Worm (Caenorhabditis elegans) whole organism, mixed stage, embryonic: ENCODE results near the gene Y51A2B.5.

Experiments
- M03D4.4 ChIP-seq: sonication (generic microtip); optimal IDR thresholded peaks from 2 replicates; lab custom pipeline; 2017; ENCODE audit warnings: mild to moderate bottlenecking, missing genetic modification characterization, missing compliant biosample characterization
- bed-3 ChIP-seq: fragments of 200-800 bp; sonication (Bioruptor generic); optimal IDR thresholded peaks from 3 replicates; lab custom pipeline; 2018; ENCODE audit warnings: mild to moderate bottlenecking, missing genetic modification characterization, moderate library complexity, missing compliant biosample characterization
- blmp-1 ChIP-seq: fragments of 150-350 bp; optimal IDR thresholded peaks from 2 replicates; lab custom pipeline; 2014; ENCODE audit warnings: missing biosample characterization, missing genetic modification characterization
- ceh-43 ChIP-seq: fragments of 200-800 bp; sonication (Bioruptor generic); optimal IDR thresholded peaks from 2 replicates; lab custom pipeline; 2018; ENCODE audit warnings: mild to moderate bottlenecking, missing genetic modification characterization, moderate library complexity, missing compliant biosample characterization
- ceh-83 ChIP-seq: fragments of 200-800 bp; sonication (Bioruptor generic); optimal IDR thresholded peaks from 2 replicates; lab custom pipeline; 2018; ENCODE audit warnings: mild to moderate bottlenecking, missing genetic modification characterization, missing compliant biosample characterization
- ces-1 ChIP-seq: fragments of 150-350 bp; optimal IDR thresholded peaks from 2 replicates; lab custom pipeline; 2014; ENCODE audit warnings: missing biosample characterization, missing genetic modification reagents, missing genetic modification characterization
- drap-1 ChIP-seq: fragments of 200-800 bp; sonication (Bioruptor generic); optimal IDR thresholded peaks from 3 replicates; lab custom pipeline; 2018; ENCODE audit warnings: mild to moderate bottlenecking, missing genetic modification characterization, missing compliant biosample characterization
- elt-1 ChIP-seq: sonication (generic microtip); optimal IDR thresholded peaks from 2 replicates; lab custom pipeline; 2017; ENCODE audit warnings: missing genetic modification characterization, mild to moderate bottlenecking, missing compliant biosample characterization, antibody characterized with exemption, moderate library complexity, borderline replicate concordance; ENCODE audit not compliant: insufficient read depth
- elt-3 ChIP-seq: fragments of 150-350 bp; optimal IDR thresholded peaks from 2 replicates; lab custom pipeline; 2014; ENCODE audit warnings: missing biosample characterization, missing genetic modification characterization
- flh-1 ChIP-seq: fragments of 200-800 bp; sonication (Bioruptor generic); optimal IDR thresholded peaks from 2 replicates; lab custom pipeline; 2018; ENCODE audit warnings: mild to moderate bottlenecking, missing genetic modification characterization, moderate library complexity, missing compliant biosample characterization
- ham-2 ChIP-seq: fragments of 200-800 bp; sonication (Bioruptor generic); optimal IDR thresholded peaks from 2 replicates; lab custom pipeline; 2018; ENCODE audit warnings: mild to moderate bottlenecking, missing genetic modification characterization, missing compliant biosample characterization
- hlh-1 ChIP-seq: fragments of 150-350 bp; optimal IDR thresholded peaks from 2 replicates; lab custom pipeline; 2014; ENCODE audit warnings: missing biosample characterization, missing genetic modification reagents, missing genetic modification characterization
- lin-13 ChIP-seq: fragments of 150-350 bp; optimal IDR thresholded peaks from 2 replicates; lab custom pipeline; 2014; ENCODE audit warnings: missing biosample characterization, missing genetic modification characterization
- lsy-2 ChIP-seq: fragments of 150-350 bp; optimal IDR thresholded peaks from 2 replicates; lab custom pipeline; 2014; ENCODE audit warnings: missing biosample characterization, missing genetic modification characterization
- mab-5 ChIP-seq: fragments of 150-350 bp; optimal IDR thresholded peaks from 2 replicates; lab custom pipeline; 2014; ENCODE audit warnings: missing biosample characterization, missing genetic modification characterization
- mep-1 ChIP-seq: fragments of 150-350 bp; optimal IDR thresholded peaks from 2 replicates; lab custom pipeline; 2017; ENCODE audit warnings: missing biosample characterization, missing genetic modification reagents, missing genetic modification characterization, inconsistent platforms
- mls-2 ChIP-seq: sonication (generic microtip); optimal IDR thresholded peaks from 2 replicates; lab custom pipeline; 2016; ENCODE audit warnings: mild to moderate bottlenecking, missing genetic modification characterization, moderate library complexity, missing compliant biosample characterization
- nhr-12 ChIP-seq: fragments of 150-350 bp; optimal IDR thresholded peaks from 2 replicates; lab custom pipeline; 2014; ENCODE audit warnings: missing biosample characterization, missing genetic modification characterization
- nhr-2 ChIP-seq: fragments of 150-350 bp; optimal IDR thresholded peaks from 2 replicates; lab custom pipeline; 2014; ENCODE audit warnings: missing biosample characterization, missing genetic modification characterization
- nhr-237 ChIP-seq: fragments of 150-350 bp; optimal IDR thresholded peaks from 2 replicates; lab custom pipeline; 2014; ENCODE audit warnings: missing biosample characterization, missing genetic modification characterization
- nhr-76 ChIP-seq: sonication (generic microtip); optimal IDR thresholded peaks from 2 replicates; lab custom pipeline; 2017; ENCODE audit warnings: missing biosample characterization, missing genetic modification characterization
- pha-4 ChIP-seq: fragments of 150-350 bp; optimal IDR thresholded peaks from 2 replicates; lab custom pipeline; 2018; ENCODE audit warnings: missing biosample characterization, missing genetic modification reagents, missing genetic modification characterization
- snpc-4 ChIP-seq: fragments of 150-350 bp; optimal IDR thresholded peaks from 2 replicates; lab custom pipeline; 2014; ENCODE audit warnings: missing biosample characterization, missing genetic modification characterization
- sptf-1 ChIP-seq: sonication (generic microtip); optimal IDR thresholded peaks from 2 replicates; lab custom pipeline; 2017; ENCODE audit warnings: mild to moderate bottlenecking, missing genetic modification characterization, moderate library complexity, missing compliant biosample characterization
- tbx-8 ChIP-seq: fragments of 200-800 bp; sonication (Bioruptor generic); optimal IDR thresholded peaks from 2 replicates; lab custom pipeline; 2018; ENCODE audit warnings: mild to moderate bottlenecking, missing genetic modification characterization, moderate library complexity, missing compliant biosample characterization
- unc-120 ChIP-seq: sonication (generic microtip); optimal IDR thresholded peaks from 2 replicates; lab custom pipeline; 2017; ENCODE audit warnings: missing genetic modification characterization, missing compliant biosample characterization; ENCODE audit not compliant: poor library complexity, severe bottlenecking
- unc-39 ChIP-seq: fragments of 150-350 bp; optimal IDR thresholded peaks from 2 replicates; lab custom pipeline; 2014; ENCODE audit warnings: missing biosample characterization, missing genetic modification characterization
- unc-62 ChIP-seq: fragments of 150-350 bp; optimal IDR thresholded peaks from 2 replicates; lab custom pipeline; 2014; ENCODE audit warnings: missing biosample characterization, missing genetic modification reagents, missing genetic modification characterization
- ztf-11 ChIP-seq: fragments of 150-350 bp; optimal IDR thresholded peaks from 2 replicates; lab custom pipeline; 2014; ENCODE audit warnings: missing biosample characterization, missing genetic modification characterization

Y51A2B.5 gene

ce11 chrV:18412887-18413286, 23.8 kb downstream of the Y51A2B.5 start, which contains the start of gene ZK262.2:
Gene ZK262.2 (minus strand): TSS chrV:18412987.
- TF ChIP-seq ztf-11 (tag; lab: Kevin White, UChicago), result no peak
- TF ChIP-seq tbx-8 (GFP tag; lab: Kevin White, UChicago), result no peak
- TF ChIP-seq ceh-83 (GFP tag; lab: Kevin White, UChicago), result no peak
- no peak for TF ChIP-seq mab-5 (tag; lab: Kevin White, UChicago)
- no peak for TF ChIP-seq elt-3 (tag; lab: Kevin White, UChicago)
- no peak for TF ChIP-seq hlh-1 (tag; lab: Kevin White, UChicago)
- TF ChIP-seq blmp-1 (tag; lab: Kevin White, UChicago), result no peak
- TF ChIP-seq elt-1 (tag; lab: Kevin White, UChicago), result no peak
- no peak for TF ChIP-seq sptf-1 (tag; lab: Kevin White, UChicago)
- no peak for TF ChIP-seq nhr-237 (tag; lab: Kevin White, UChicago)
- no peak for TF ChIP-seq flh-1
- TF ChIP-seq lsy-2 (tag; lab: Kevin White, UChicago), result no peak
- no peak for TF ChIP-seq pha-4 (tag; lab: Kevin White, UChicago)
- TF ChIP-seq unc-39 (tag; lab: Kevin White, UChicago), result no peak
- no peak for TF ChIP-seq ces-1 (GFP tag; lab: Kevin White, UChicago)
- TF ChIP-seq ham-2, result no peak

DNA sequence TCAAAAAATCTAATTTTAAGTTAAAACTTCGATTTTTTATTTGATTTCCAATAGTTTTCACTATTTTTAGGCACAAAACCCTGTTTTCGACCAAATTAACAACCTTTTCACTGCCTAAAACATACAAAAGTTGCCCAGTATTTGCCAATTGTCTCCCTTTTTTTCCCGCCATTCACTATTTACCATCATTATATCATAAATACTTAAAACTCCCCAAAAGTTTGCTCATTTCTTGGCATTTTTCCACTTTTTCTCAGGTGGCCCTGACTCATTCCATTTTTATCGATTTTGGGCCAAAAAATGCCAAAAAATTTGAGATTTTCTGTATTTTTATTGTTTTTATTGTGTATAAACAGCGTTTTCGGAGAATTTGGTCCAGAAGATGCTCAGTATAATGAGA, 25.0 kb downstream of the Y51A2B.5 start, which contains the start of gene txt-8:
txt-8 (plus strand) TSS at position 301 of the 400 bp plus-strand sequence.
- TF ChIP-seq hlh-1 (tag; lab: Kevin White, UChicago) (no peak), drap-1 (GFP tag; lab: Kevin White, UChicago) (no peak), blmp-1 (tag; lab: Kevin White, UChicago) (no peak), nhr-12 (tag; lab: Kevin White, UChicago) (no peak), ces-1 (GFP tag; lab: Kevin White, UChicago) (no peak), M03D4.4 (tag; lab: Kevin White, UChicago) (no peak), ztf-11 (tag; lab: Kevin White, UChicago) (no peak), flh-1 (no peak), lin-13 (tag; lab: Kevin White, UChicago) (no peak), nhr-76 (tag; lab: Kevin White, UChicago) (no peak), unc-120 (tag; lab: Kevin White, UChicago) (no peak)
- TF ChIP-seq, all 35 proteins: peak for 0

DNA sequence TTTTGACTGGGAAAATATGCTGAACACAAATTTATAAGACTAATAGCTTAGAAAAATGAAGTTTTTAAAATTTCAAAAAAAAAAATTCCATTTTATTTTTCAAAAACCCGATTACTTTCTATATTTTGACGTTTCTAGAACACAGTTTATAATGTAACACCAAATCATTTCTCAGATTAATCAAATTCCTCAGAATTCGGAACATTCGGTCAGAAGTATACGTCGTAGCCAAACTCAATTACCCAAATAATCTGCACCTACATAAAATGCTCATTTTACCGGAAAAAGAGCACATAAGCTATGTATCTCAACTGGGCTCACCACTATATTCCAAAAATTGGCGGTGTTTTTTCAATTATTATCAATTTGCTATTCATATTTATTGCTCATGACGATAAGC, 31.7 kb downstream of the Y51A2B.5 start, which contains the start of gene srj-26:
srj-26 (plus strand) TSS at position 301 of the 400 bp plus-strand sequence.
- TF ChIP-seq pha-4 (tag; lab: Kevin White, UChicago), result no peak
- no peak for TF ChIP-seq flh-1
- no peak for TF ChIP-seq nhr-237 (tag; lab: Kevin White, UChicago)
- no peak for TF ChIP-seq lin-13 (tag; lab: Kevin White, UChicago)
- no peak for TF ChIP-seq sptf-1 (tag; lab: Kevin White, UChicago)
- TF ChIP-seq unc-120 (tag; lab: Kevin White, UChicago), result no peak

DNA sequence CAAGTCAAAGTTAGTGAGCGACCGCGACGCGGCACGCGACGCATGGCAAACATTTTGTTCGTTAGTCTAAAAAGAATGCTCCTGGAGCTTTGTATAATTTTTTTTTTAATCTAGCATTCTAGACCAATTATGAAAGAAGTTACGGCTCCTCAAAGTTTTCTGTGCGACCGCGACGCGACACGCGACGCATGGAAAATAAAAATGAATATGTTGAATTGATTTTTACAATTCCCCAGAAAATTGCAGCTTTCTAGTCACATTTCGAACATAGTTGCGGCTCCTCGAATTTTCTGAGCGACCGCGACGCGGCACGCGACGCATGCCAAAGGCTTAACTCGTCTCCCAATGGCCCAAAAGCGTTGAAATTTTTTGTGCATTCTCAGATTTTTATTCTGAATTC, 35.4 kb downstream of the Y51A2B.5 start, which contains the start of gene ZK262.4:
ZK262.4 (minus strand) TSS at position 101 of the 400 bp plus-strand sequence.
- TF ChIP-seq ztf-11 (tag; lab: Kevin White, UChicago) (no peak), nhr-2 (tag; lab: Kevin White, UChicago) (no peak), blmp-1 (tag; lab: Kevin White, UChicago) (no peak), nhr-12 (tag; lab: Kevin White, UChicago) (no peak), sptf-1 (tag; lab: Kevin White, UChicago) (no peak), pha-4 (tag; lab: Kevin White, UChicago) (no peak)

DNA sequence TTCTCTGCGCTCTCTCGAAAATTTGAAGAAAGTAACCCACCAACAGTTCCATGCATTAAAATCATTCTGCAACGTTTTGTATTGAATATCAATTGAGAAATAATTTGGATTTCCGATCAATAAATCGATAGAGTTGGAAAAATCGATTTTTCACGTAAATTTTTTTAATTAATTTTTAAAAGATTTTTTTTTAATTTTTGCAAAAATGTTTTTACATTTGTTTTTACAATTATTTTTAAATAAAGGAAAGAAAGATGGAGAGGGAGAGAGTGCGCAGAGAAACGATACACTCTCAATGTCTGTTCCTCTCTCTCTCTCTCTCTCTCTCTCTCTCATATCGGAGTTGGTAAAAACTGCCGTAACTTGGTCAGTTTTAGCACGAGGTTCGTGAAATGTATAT, 36.5 kb downstream of the Y51A2B.5 start, which contains the start of gene ZK262.19:
ZK262.19 (minus strand) TSS at position 101 of the 400 bp plus-strand sequence.
- TF ChIP-seq ceh-43 (GFP tag; lab: Kevin White, UChicago) (no peak), snpc-4 (no peak), nhr-2 (tag; lab: Kevin White, UChicago) (no peak), nhr-237 (tag; lab: Kevin White, UChicago) (no peak), mep-1 (no peak), mls-2 (tag; lab: Kevin White, UChicago) (no peak), unc-62 (GFP tag; lab: Kevin White, UChicago) (no peak), elt-3 (tag; lab: Kevin White, UChicago) (no peak), nhr-12 (tag; lab: Kevin White, UChicago) (no peak), nhr-76 (tag; lab: Kevin White, UChicago) (no peak), ceh-83 (GFP tag; lab: Kevin White, UChicago) (no peak), tbx-8 (GFP tag; lab: Kevin White, UChicago) (no peak), bed-3 (GFP tag; lab: Kevin White, UChicago) (no peak)
- TF ChIP-seq, all 35 proteins: peak for 0
